Worm (Caenorhabditis elegans): ENCODE measurements around the gene fbxb-74.

fbxb-74 gene

ce11 chrIV:4470885-4471772 is 32.0 kb upstream of the fbxb-74 start:
- TF ChIP-seq unc-42 (tag; optimal IDR thresholded peaks at IDR 0.05), result peak; percentile 21
- TF ChIP-seq ztf-16 (tag; optimal IDR thresholded peaks at IDR 0.05), result no peak
- no peak for TF ChIP-seq pha-2 (tag; optimal IDR thresholded peaks at IDR 0.05)
- no peak for TF ChIP-seq rnt-1 (tag; optimal IDR thresholded peaks at IDR 0.05)
- TF ChIP-seq C08G9.2 (tag; optimal IDR thresholded peaks at IDR 0.05), result peak; percentile 30
- peak; percentile 23 for TF ChIP-seq ceh-31 (tag; optimal IDR thresholded peaks at IDR 0.05)

- no peak for TF ChIP-seq ceh-9 (tag; optimal IDR thresholded peaks at IDR 0.05)
- TF ChIP-seq hlh-15 (tag; optimal IDR thresholded peaks at IDR 0.05), result no peak
- TF ChIP-seq ceh-18 (tag; optimal IDR thresholded peaks at IDR 0.05), result peak; percentile 6
- TF ChIP-seq nhr-232 (tag; optimal IDR thresholded peaks at IDR 0.05), result no peak
- no peak for TF ChIP-seq ahr-1 (tag; optimal IDR thresholded peaks at IDR 0.05)
- peak; percentile 19 for TF ChIP-seq ceh-31 (tag; optimal IDR thresholded peaks at IDR 0.05)
- peak; percentile 89 for TF ChIP-seq hlh-30 (tag; optimal IDR thresholded peaks at IDR 0.05; ENCODE audit: insufficient read depth)
- no peak for TF ChIP-seq madf-2 (tag; optimal IDR thresholded peaks at IDR 0.05)
These were observed 30.9 kb upstream of the fbxb-74 start for ce11 chrIV:4469770-4470709.

- TF ChIP-seq tbx-2 (tag; optimal IDR thresholded peaks at IDR 0.05) (no peak), lin-11 (tag; optimal IDR thresholded peaks at IDR 0.05) (no peak), pag-3 (tag; optimal IDR thresholded peaks at IDR 0.05; ENCODE audit: borderline replicate concordance) (no peak), ceh-18 (tag; optimal IDR thresholded peaks at IDR 0.05) (no peak), gmeb-2 (tag; optimal IDR thresholded peaks at IDR 0.05) (no peak), hlh-8 (tag; optimal IDR thresholded peaks at IDR 0.05) (no peak), nhr-232 (tag; optimal IDR thresholded peaks at IDR 0.05) (no peak), sox-2 (GFP tag; IDR thresholded peaks at IDR 0.05) (no peak), fkh-6 (tag; optimal IDR thresholded peaks at IDR 0.05) (no peak), unc-55 (GFP tag; optimal IDR thresholded peaks at IDR 0.05) (no peak), odd-2 (tag; optimal IDR thresholded peaks at IDR 0.05) (no peak), ets-4 (tag; optimal IDR thresholded peaks at IDR 0.05) (no peak), dmd-4 (tag; optimal IDR thresholded peaks at IDR 0.05; ENCODE audit: borderline replicate concordance) (no peak), ceh-9 (tag; optimal IDR thresholded peaks at IDR 0.05) (no peak), nhr-11 (tag; optimal IDR thresholded peaks at IDR 0.05) (no peak), ceh-45 (GFP tag; IDR thresholded peaks at IDR 0.05) (no peak), che-1 (tag; optimal IDR thresholded peaks at IDR 0.05) (no peak), K09A11.1 (tag; optimal IDR thresholded peaks at IDR 0.05; ENCODE audit: insufficient read depth) (no peak), nfya-1 (tag; optimal IDR thresholded peaks at IDR 0.05) (no peak), unc-42 (tag; optimal IDR thresholded peaks at IDR 0.05) (no peak)
These were observed 30.0 kb upstream of the fbxb-74 start for ce11 chrIV:4469055-4469454.

ce11 chrIV:4468046-4468727 is 29.1 kb upstream of the fbxb-74 start:
- TF ChIP-seq ama-1 (optimal IDR thresholded peaks at IDR 0.05) (peak; percentile 40), C08G9.2 (tag; optimal IDR thresholded peaks at IDR 0.05) (no peak)

ce11 chrIV:4465184-4465583 is 26.1 kb upstream of the fbxb-74 start, which contains the start of gene M01H9.5:
Gene M01H9.5, plus strand, starts transcription at chrIV:4465484.
- no peak for TF ChIP-seq unc-86 (tag; optimal IDR thresholded peaks at IDR 0.05)
- TF ChIP-seq eyg-1 (tag; optimal IDR thresholded peaks at IDR 0.05), result no peak
- no peak for TF ChIP-seq che-1 (tag; optimal IDR thresholded peaks at IDR 0.05)
- TF ChIP-seq pha-4 (tag; optimal IDR thresholded peaks at IDR 0.05), result no peak
- no peak for TF ChIP-seq ztf-16 (tag; optimal IDR thresholded peaks at IDR 0.05)
- no peak for TF ChIP-seq ceh-6 (GFP tag; optimal IDR thresholded peaks at IDR 0.05)
- TF ChIP-seq odd-2 (tag; optimal IDR thresholded peaks at IDR 0.05), result no peak
- TF ChIP-seq gmeb-2 (tag; optimal IDR thresholded peaks at IDR 0.05), result no peak
- TF ChIP-seq hlh-30 (tag; optimal IDR thresholded peaks at IDR 0.05; ENCODE audit: insufficient read depth), result no peak
- no peak for TF ChIP-seq K02D7.2 (tag; optimal IDR thresholded peaks at IDR 0.05)
- no peak for TF ChIP-seq npax-4 (tag; optimal IDR thresholded peaks at IDR 0.05)
- TF ChIP-seq pros-1 (tag; optimal IDR thresholded peaks at IDR 0.05), result no peak
